Worm (Caenorhabditis elegans): ENCODE results near the gene F55G1.15.

The F55G1.15 gene

DNA sequence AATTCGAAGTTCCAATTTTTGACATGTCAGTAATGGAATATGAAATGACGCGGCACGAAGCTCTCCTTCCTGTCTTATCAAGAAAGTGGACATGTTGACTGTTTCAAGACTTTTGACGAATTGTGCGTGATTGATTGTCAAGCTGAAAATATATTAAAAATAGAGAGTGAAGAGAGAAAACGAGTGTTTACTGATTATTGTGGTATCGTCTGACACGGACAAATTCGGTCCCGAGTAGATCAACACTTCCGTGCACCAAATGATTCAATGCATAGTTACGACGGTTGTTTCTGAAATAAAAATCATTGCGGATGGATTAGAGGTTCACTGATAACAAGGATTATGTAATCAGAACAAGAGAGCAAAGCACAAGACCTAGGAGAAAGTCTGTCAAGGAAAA is 34.1 kb downstream of the F55G1.15 start:
- no peak for TF ChIP-seq ztf-29 (GFP tag; IDR thresholded peaks at IDR 0.05)

DNA sequence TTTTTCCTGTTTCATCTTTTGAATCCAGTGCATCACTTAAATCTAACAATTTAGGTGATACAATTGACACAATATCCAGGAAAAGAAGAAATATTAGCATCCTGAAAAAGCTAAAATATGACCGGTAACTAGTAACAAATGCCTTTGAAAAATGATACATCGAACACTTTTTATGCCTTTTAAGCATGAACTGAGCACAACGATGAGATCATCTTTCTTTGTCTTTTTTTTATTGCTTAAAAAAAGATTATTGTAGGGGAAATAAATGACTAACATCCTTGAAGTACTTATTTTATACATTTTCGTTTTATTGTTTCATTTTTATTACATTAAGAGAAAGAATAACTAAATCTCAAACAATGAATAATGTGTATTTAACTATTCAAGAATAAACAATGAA is 35.4 kb downstream of the F55G1.15 start, which contains the start of gene F13B6.3:
Gene F13B6.3, minus strand, starts transcription at position 101 of the 400 bp plus-strand sequence.
- no peak for TF ChIP-seq ztf-23 (GFP tag; IDR thresholded peaks at IDR 0.05)
- TF ChIP-seq cog-1 (tag; optimal IDR thresholded peaks at IDR 0.05) = no peak
- no peak for TF ChIP-seq klf-2 (GFP tag; conservative IDR thresholded peaks at IDR 0.05)
- no peak for TF ChIP-seq T22C8.4 (GFP tag; IDR thresholded peaks at IDR 0.05)
- TF ChIP-seq tab-1 (GFP tag; IDR thresholded peaks at IDR 0.05) = no peak
- TF ChIP-seq flt-1 (GFP tag; IDR thresholded peaks at IDR 0.05) = no peak
- TF ChIP-seq med-1 (GFP tag; optimal IDR thresholded peaks at IDR 0.05; ENCODE audit: insufficient read depth) = no peak
- no peak for TF ChIP-seq ref-1 (GFP tag; conservative IDR thresholded peaks at IDR 0.05)
- TF ChIP-seq ztf-29 (GFP tag; IDR thresholded peaks at IDR 0.05) = no peak

DNA sequence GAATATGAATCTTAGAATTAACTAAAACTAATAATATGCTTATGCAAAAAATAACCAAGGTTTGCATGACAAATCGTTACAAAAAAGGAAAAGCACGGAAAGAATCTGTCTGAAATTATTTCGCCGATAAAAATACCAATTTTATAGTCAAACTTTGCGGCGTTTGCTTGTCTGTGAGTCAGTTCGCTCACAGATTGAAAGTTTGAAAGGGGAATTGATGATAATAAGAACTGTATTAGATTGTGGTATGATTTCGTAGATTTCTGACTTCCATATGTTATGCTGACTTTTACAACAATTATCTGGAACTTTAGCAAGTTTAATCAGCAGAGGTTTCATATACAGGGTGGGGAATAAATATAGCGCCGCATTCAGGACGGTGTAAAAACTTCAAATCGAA is 41.0 kb downstream of the F55G1.15 start, which contains the start of gene F13B6.2:
Gene F13B6.2, minus strand, starts transcription at position 101 of the 400 bp plus-strand sequence.
- TF ChIP-seq ztf-23 (GFP tag; IDR thresholded peaks at IDR 0.05) (no peak), cog-1 (tag; optimal IDR thresholded peaks at IDR 0.05) (no peak), T22C8.4 (GFP tag; IDR thresholded peaks at IDR 0.05) (no peak), ref-1 (GFP tag; conservative IDR thresholded peaks at IDR 0.05) (no peak), klf-2 (GFP tag; conservative IDR thresholded peaks at IDR 0.05) (no peak), tab-1 (GFP tag; IDR thresholded peaks at IDR 0.05) (no peak), ztf-29 (GFP tag; IDR thresholded peaks at IDR 0.05) (no peak), flt-1 (GFP tag; IDR thresholded peaks at IDR 0.05) (no peak), med-1 (GFP tag; optimal IDR thresholded peaks at IDR 0.05; ENCODE audit: insufficient read depth) (no peak)

DNA sequence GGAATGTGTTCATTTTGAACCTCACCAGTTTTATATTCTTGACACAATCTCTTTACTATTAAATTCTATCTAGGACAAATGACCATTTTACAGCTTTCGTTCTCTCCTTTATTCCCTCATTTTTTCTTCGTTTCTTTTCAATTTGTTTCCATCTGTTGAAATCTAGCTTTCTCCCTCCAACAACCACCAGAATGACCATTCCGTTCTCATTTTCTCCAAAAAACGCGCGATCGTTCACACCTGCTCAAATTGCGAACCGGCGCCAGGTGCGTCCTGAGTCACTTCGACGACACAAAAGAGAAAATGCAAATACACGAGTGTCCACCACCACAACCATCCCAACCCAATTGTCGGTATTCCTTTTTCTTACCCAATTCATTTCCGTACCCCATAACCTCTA is 45.0 kb downstream of the F55G1.15 start, which contains the start of gene F13B6.1:
Gene F13B6.1, plus strand, starts transcription at position 301 of the 400 bp plus-strand sequence.
- TF ChIP-seq flt-1 (GFP tag; IDR thresholded peaks at IDR 0.05) = no peak

DNA sequence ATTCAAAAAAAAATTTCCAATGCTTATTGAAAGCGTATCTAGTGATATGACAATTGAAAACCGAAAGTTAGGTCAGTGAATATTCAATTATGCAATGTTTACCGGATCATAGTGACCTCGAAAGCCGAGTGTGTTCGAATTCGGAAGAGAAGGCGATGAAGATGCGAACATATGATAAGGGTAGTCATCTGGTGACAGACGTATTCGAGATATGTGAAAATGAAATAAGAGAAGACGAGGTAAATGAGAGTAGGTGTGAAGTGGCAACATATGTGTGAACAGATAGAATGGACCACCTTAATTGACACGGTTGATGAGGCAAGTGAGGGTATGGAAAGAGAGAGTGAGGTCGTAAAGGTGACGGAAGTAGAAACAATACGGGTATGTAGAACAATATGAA is 46.3 kb downstream of the F55G1.15 start:
- no peak for TF ChIP-seq klf-2 (GFP tag; conservative IDR thresholded peaks at IDR 0.05)
- no peak for TF ChIP-seq flt-1 (GFP tag; IDR thresholded peaks at IDR 0.05)
- peak; percentile 5; the same call in 1 of the 2 replicates for TF ChIP-seq ztf-29 (GFP tag; IDR thresholded peaks at IDR 0.05)

DNA sequence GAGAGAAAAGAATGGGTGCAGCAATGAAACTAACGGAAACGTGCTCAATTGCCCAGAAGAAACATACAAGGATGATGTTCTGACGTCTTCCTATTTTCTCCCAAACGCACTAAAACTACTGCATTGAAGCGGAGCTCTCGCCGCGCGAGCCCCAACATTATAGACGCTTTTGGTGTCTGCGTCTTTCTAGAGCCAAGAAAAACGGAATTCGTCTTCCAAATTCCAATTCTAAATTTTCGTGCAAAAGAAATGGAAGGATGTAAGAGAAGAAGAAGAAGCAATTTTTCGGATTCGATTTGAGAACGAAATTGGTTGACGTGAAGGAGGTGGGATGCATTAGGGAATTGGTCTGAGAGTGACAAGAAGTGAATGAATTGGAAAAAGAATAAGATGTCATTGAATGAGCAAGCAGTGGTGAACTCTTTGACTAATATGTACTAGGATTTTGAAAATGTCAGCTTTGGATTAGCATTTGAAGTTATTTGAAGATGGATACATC is 47.5 kb downstream of the F55G1.15 start:
- TF ChIP-seq ref-1 (GFP tag; conservative IDR thresholded peaks at IDR 0.05) (no peak), ztf-29 (GFP tag; IDR thresholded peaks at IDR 0.05) (no peak), tab-1 (GFP tag; IDR thresholded peaks at IDR 0.05) (no peak), flt-1 (GFP tag; IDR thresholded peaks at IDR 0.05) (no peak), med-1 (GFP tag; optimal IDR thresholded peaks at IDR 0.05; ENCODE audit: insufficient read depth) (no peak), cog-1 (tag; optimal IDR thresholded peaks at IDR 0.05) (no peak), klf-2 (GFP tag; conservative IDR thresholded peaks at IDR 0.05) (no peak), ztf-23 (GFP tag; IDR thresholded peaks at IDR 0.05) (no peak), T22C8.4 (GFP tag; IDR thresholded peaks at IDR 0.05) (no peak)

DNA sequence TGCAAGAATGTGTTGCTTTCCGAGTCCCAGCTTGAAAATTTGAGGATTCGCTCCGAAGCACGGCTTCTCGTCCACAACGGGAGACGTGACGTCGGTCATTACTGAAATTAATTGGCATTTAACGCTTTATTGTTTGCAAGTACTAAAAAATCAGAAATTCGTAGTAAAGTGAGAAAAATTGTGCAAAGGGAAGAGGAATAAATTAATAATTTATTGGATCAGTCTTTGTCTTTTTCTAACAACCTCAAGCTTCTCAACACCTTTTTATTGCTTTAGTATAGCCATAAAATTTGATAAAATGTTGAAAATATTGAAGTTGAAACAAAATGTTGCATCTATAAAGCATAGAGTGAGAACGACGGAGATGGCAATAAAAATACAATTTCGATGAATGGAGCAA is 49.9 kb downstream of the F55G1.15 start, which contains the start of gene tes-1:
Gene tes-1, minus strand, starts transcription at position 101 of the 400 bp plus-strand sequence.
- TF ChIP-seq flt-1 (GFP tag; IDR thresholded peaks at IDR 0.05) = no peak
- TF ChIP-seq ztf-23 (GFP tag; IDR thresholded peaks at IDR 0.05) = no peak
- no peak for TF ChIP-seq ref-1 (GFP tag; conservative IDR thresholded peaks at IDR 0.05)
- no peak for TF ChIP-seq cog-1 (tag; optimal IDR thresholded peaks at IDR 0.05)
- no peak for TF ChIP-seq ztf-29 (GFP tag; IDR thresholded peaks at IDR 0.05)
- TF ChIP-seq T22C8.4 (GFP tag; IDR thresholded peaks at IDR 0.05) = no peak
- no peak for TF ChIP-seq klf-2 (GFP tag; conservative IDR thresholded peaks at IDR 0.05)
- TF ChIP-seq med-1 (GFP tag; optimal IDR thresholded peaks at IDR 0.05; ENCODE audit: insufficient read depth) = no peak
- no peak for TF ChIP-seq tab-1 (GFP tag; IDR thresholded peaks at IDR 0.05)
